ENCODE assay signal across 2 fruit fly cellular contexts in genomic region chr3L:559390-560034, dm6.
TF ChIP-seq lines count a peak whose summit lies in the region.

No protein-coding gene starts in this region.

TF ChIP-seq in whole organism, embryonic, 481 proteins besides CTCF, POLR2A, EP300 and RAD21 (continued from another document):
- TF ChIP-seq CG14441 (GFP tag; IDR thresholded peaks at IDR 0.05; lab: Robert Waterston, UW) (peak; percentile 59; the same call in 1 of the 2 replicates), Nf-YC (tag; optimal IDR thresholded peaks at IDR 0.05; lab: Kevin White, UChicago) (peak; percentile 19), Atf6 (GFP tag; IDR thresholded peaks at IDR 0.05; lab: Robert Waterston, UW) (0 out of 2 replicates have a peak, but pooled peaks have one; percentile 21)
TF ChIP-seq in whole organism, embryonic: peak in this region for 15.

TF ChIP-seq in whole organism, prepupa, 60 proteins besides CTCF, POLR2A, EP300 and RAD21 (continued from another document):
- TF ChIP-seq acj6 (GFP tag; optimal IDR thresholded peaks at IDR 0.05; lab: Kevin White, UChicago) = no peak
- no peak for TF ChIP-seq CG16779 (tag; optimal IDR thresholded peaks at IDR 0.05; lab: Kevin White, UChicago)
- TF ChIP-seq CG3032 (tag; optimal IDR thresholded peaks at IDR 0.05; lab: Kevin White, UChicago) = no peak
- TF ChIP-seq fd85E (GFP tag; optimal IDR thresholded peaks at IDR 0.05; lab: Kevin White, UChicago) = no peak
- peak; percentile 89 for TF ChIP-seq svp (GFP tag; lab: Kevin White, UChicago)
- TF ChIP-seq pdm3 (GFP tag; optimal IDR thresholded peaks at IDR 0.05; lab: Kevin White, UChicago) = no peak
- TF ChIP-seq Met (GFP tag; optimal IDR thresholded peaks at IDR 0.05; lab: Kevin White, UChicago) = no peak
- no peak for TF ChIP-seq Sox102F (GFP tag; optimal IDR thresholded peaks at IDR 0.05; lab: Kevin White, UChicago)
- no peak for TF ChIP-seq fd59A (GFP tag; optimal IDR thresholded peaks at IDR 0.05; lab: Kevin White, UChicago)
- no peak for TF ChIP-seq CG4318 (GFP tag; optimal IDR thresholded peaks at IDR 0.05; lab: Kevin White, UChicago)
- TF ChIP-seq Hr38 (GFP tag; optimal IDR thresholded peaks at IDR 0.05; lab: Kevin White, UChicago) = no peak
- TF ChIP-seq CG11294 (GFP tag; IDR thresholded peaks at IDR 0.05; lab: Robert Waterston, UW) = no peak
- TF ChIP-seq vri (GFP tag; optimal IDR thresholded peaks at IDR 0.05; lab: Kevin White, UChicago) = no peak
- no peak for TF ChIP-seq CG3919 (GFP tag; optimal IDR thresholded peaks at IDR 0.05; lab: Kevin White, UChicago)
- peak in 1 of 2 experiments; percentile 3 for TF ChIP-seq ss (GFP tag; optimal IDR thresholded peaks at IDR 0.05; lab: Kevin White, UChicago)
- no peak for TF ChIP-seq Smox (GFP tag; optimal IDR thresholded peaks at IDR 0.05; lab: Kevin White, UChicago)
- peak; percentile 17 for TF ChIP-seq CG10669 (GFP tag; optimal IDR thresholded peaks at IDR 0.05; lab: Kevin White, UChicago)
- TF ChIP-seq dac (GFP tag; optimal IDR thresholded peaks at IDR 0.05; lab: Kevin White, UChicago) = no peak
- no peak for TF ChIP-seq topi (GFP tag; optimal IDR thresholded peaks at IDR 0.05; lab: Kevin White, UChicago)
- TF ChIP-seq Lpt (GFP tag; optimal IDR thresholded peaks at IDR 0.05; lab: Kevin White, UChicago) = peak; percentile 18
- no peak for TF ChIP-seq OdsH (GFP tag; optimal IDR thresholded peaks at IDR 0.05; lab: Kevin White, UChicago)
- no peak for TF ChIP-seq Gug (GFP tag; IDR thresholded peaks at IDR 0.05; lab: Robert Waterston, UW)
- TF ChIP-seq dsx (GFP tag; optimal IDR thresholded peaks at IDR 0.05; lab: Kevin White, UChicago; ENCODE audit: poor library complexity, severe bottlenecking) = peak; percentile 7
- no peak for TF ChIP-seq CG8319 (GFP tag; optimal IDR thresholded peaks at IDR 0.05; lab: Kevin White, UChicago)
- no peak for TF ChIP-seq CG31627 (GFP tag; optimal IDR thresholded peaks at IDR 0.05; lab: Kevin White, UChicago)
- TF ChIP-seq Eip78C (GFP tag; lab: Kevin White, UChicago) = peak; percentile 78
- no peak for TF ChIP-seq eg (GFP tag; IDR thresholded peaks at IDR 0.05; lab: Robert Waterston, UW)
- peak; percentile 16 for TF ChIP-seq Eip93F (GFP tag; optimal IDR thresholded peaks at IDR 0.05; lab: Kevin White, UChicago)
- TF ChIP-seq Eip75B (GFP tag; optimal IDR thresholded peaks at IDR 0.05; lab: Kevin White, UChicago) = no peak
- TF ChIP-seq CG6276 (GFP tag; optimal IDR thresholded peaks at IDR 0.05; lab: Kevin White, UChicago) = no peak
TF ChIP-seq in whole organism, prepupa: peak in this region for 10.
